Fruit fly (Drosophila melanogaster): ENCODE results near the gene Daao2.

Gene Daao2

dm6 chr2L:6785583-6785982, 17.2 kb upstream of the Daao2 start:
- TF ChIP-seq Hr83 (GFP tag; optimal IDR thresholded peaks at IDR 0.05; ENCODE audit: poor library complexity, severe bottlenecking) (no peak), br (GFP tag; optimal IDR thresholded peaks at IDR 0.05) (no peak), h (GFP tag; optimal IDR thresholded peaks at IDR 0.05) (no peak), foxo (GFP tag; optimal IDR thresholded peaks at IDR 0.05) (no peak), Dfd (GFP tag; optimal IDR thresholded peaks at IDR 0.05) (no peak), Vsx2 (GFP tag; optimal IDR thresholded peaks at IDR 0.05; ENCODE audit: partially characterized antibody) (no peak), usp (GFP tag; optimal IDR thresholded peaks at IDR 0.05) (no peak), CG9705 (GFP tag; optimal IDR thresholded peaks at IDR 0.05) (no peak), Hnf4 (GFP tag; optimal IDR thresholded peaks at IDR 0.05) (no peak), brk (GFP tag; optimal IDR thresholded peaks at IDR 0.05) (no peak), dsf (GFP tag; optimal IDR thresholded peaks at IDR 0.05; ENCODE audit: borderline replicate concordance) (no peak), jim (GFP tag; optimal IDR thresholded peaks at IDR 0.05) (no peak), sv (GFP tag; optimal IDR thresholded peaks at IDR 0.05) (no peak)

dm6 chr2L:6786674-6787028, 16.2 kb upstream of the Daao2 start, which contains the start of gene nrv1:
Gene nrv1 (minus strand): TSS chr2L:6786861.
- TF ChIP-seq dl (GFP tag; optimal IDR thresholded peaks at IDR 0.05; ENCODE audit: insufficient read depth in 1 of 2, partially characterized antibody in 2 of 2), result peak; percentile 93 to 94
- TF ChIP-seq CrebA (GFP tag; optimal IDR thresholded peaks at IDR 0.05; ENCODE audit: borderline replicate concordance), result peak; percentile 38
- no peak for TF ChIP-seq brk (GFP tag; optimal IDR thresholded peaks at IDR 0.05)
- no peak for TF ChIP-seq CG9705 (GFP tag; optimal IDR thresholded peaks at IDR 0.05)
- TF ChIP-seq CG32264 (GFP tag; optimal IDR thresholded peaks at IDR 0.05), result no peak
- no peak for TF ChIP-seq foxo (GFP tag; optimal IDR thresholded peaks at IDR 0.05)
- TF ChIP-seq usp (GFP tag; optimal IDR thresholded peaks at IDR 0.05), result no peak
- TF ChIP-seq Dif (GFP tag; optimal IDR thresholded peaks at IDR 0.05; ENCODE audit: partially characterized antibody), result peak; percentile 95
- TF ChIP-seq h (GFP tag; optimal IDR thresholded peaks at IDR 0.05), result no peak
- TF ChIP-seq Sp1 (GFP tag; optimal IDR thresholded peaks at IDR 0.05), result no peak
- TF ChIP-seq Vsx2 (GFP tag; optimal IDR thresholded peaks at IDR 0.05; ENCODE audit: partially characterized antibody), result peak; percentile 76
- peak; percentile 93 for TF ChIP-seq Hr83 (GFP tag; optimal IDR thresholded peaks at IDR 0.05; ENCODE audit: poor library complexity, severe bottlenecking)
- TF ChIP-seq dmrt93B (GFP tag; optimal IDR thresholded peaks at IDR 0.05), result no peak
- no peak for TF ChIP-seq N (GFP tag; optimal IDR thresholded peaks at IDR 0.05)
- TF ChIP-seq Myc (optimal IDR thresholded peaks at IDR 0.05), result no peak
- no peak for TF ChIP-seq Hr78 (GFP tag; optimal IDR thresholded peaks at IDR 0.05)

dm6 chr2L:6787029-6787972, 15.5 kb upstream of the Daao2 start:
- peak; percentile 76 for TF ChIP-seq jim (GFP tag; optimal IDR thresholded peaks at IDR 0.05)
- peak; percentile 82 for TF ChIP-seq Hnf4 (GFP tag; optimal IDR thresholded peaks at IDR 0.05)
- peak; percentile 73 for TF ChIP-seq CG32264 (GFP tag; optimal IDR thresholded peaks at IDR 0.05)
- TF ChIP-seq Dfd (GFP tag; optimal IDR thresholded peaks at IDR 0.05), result no peak
- peak; percentile 88 to 91 for TF ChIP-seq dl (GFP tag; optimal IDR thresholded peaks at IDR 0.05; ENCODE audit: insufficient read depth in 1 of 2, partially characterized antibody in 2 of 2)
- peak; percentile 1 for TF ChIP-seq Mio (GFP tag; optimal IDR thresholded peaks at IDR 0.05)
- TF ChIP-seq sage (GFP tag; optimal IDR thresholded peaks at IDR 0.05), result no peak
- peak; percentile 95 for TF ChIP-seq woc (GFP tag; optimal IDR thresholded peaks at IDR 0.05)
- TF ChIP-seq pan (optimal IDR thresholded peaks at IDR 0.05), result no peak
- TF ChIP-seq GATAd (GFP tag; optimal IDR thresholded peaks at IDR 0.05), result peak; percentile 56
- peak; percentile 92 for TF ChIP-seq fru (GFP tag; optimal IDR thresholded peaks at IDR 0.05)
- peak; percentile 95 for TF ChIP-seq Sp1 (GFP tag; optimal IDR thresholded peaks at IDR 0.05)
- no peak for TF ChIP-seq Myc (optimal IDR thresholded peaks at IDR 0.05)
- TF ChIP-seq CG9705 (GFP tag; optimal IDR thresholded peaks at IDR 0.05), result peak; percentile 89
- TF ChIP-seq Abd-B (GFP tag; optimal IDR thresholded peaks at IDR 0.05), result no peak
- peak; percentile 94 for TF ChIP-seq ey (GFP tag; optimal IDR thresholded peaks at IDR 0.05)
- TF ChIP-seq dmrt93B (GFP tag; optimal IDR thresholded peaks at IDR 0.05), result peak; percentile 93
- TF ChIP-seq Vsx2 (GFP tag; optimal IDR thresholded peaks at IDR 0.05; ENCODE audit: partially characterized antibody), result peak; percentile 92
- peak; percentile 42 for TF ChIP-seq CrebA (GFP tag; optimal IDR thresholded peaks at IDR 0.05; ENCODE audit: borderline replicate concordance)
- peak; percentile 78 for TF ChIP-seq Jra (GFP tag; optimal IDR thresholded peaks at IDR 0.05)
- peak; percentile 50 to 92 for TF ChIP-seq foxo (GFP tag; optimal IDR thresholded peaks at IDR 0.05)
- TF ChIP-seq Dif (GFP tag; optimal IDR thresholded peaks at IDR 0.05; ENCODE audit: partially characterized antibody), result peak; percentile 91
- TF ChIP-seq Rel (GFP tag; optimal IDR thresholded peaks at IDR 0.05), result no peak
- TF ChIP-seq Rel (tag; optimal IDR thresholded peaks at IDR 0.05), result peak; percentile 89
- peak; percentile 67 for TF ChIP-seq Hr83 (GFP tag; optimal IDR thresholded peaks at IDR 0.05; ENCODE audit: poor library complexity, severe bottlenecking)
- peak; percentile 94 for TF ChIP-seq HLH106 (tag; optimal IDR thresholded peaks at IDR 0.05)
- TF ChIP-seq h (GFP tag; optimal IDR thresholded peaks at IDR 0.05), result peak; percentile 91
- no peak for TF ChIP-seq usp (GFP tag; optimal IDR thresholded peaks at IDR 0.05)
- peak; percentile 69 for TF ChIP-seq brk (GFP tag; optimal IDR thresholded peaks at IDR 0.05)
- peak; percentile 89 for TF ChIP-seq rgr (GFP tag; optimal IDR thresholded peaks at IDR 0.05)
- peak; percentile 95 for TF ChIP-seq sv (GFP tag; optimal IDR thresholded peaks at IDR 0.05)
- TF ChIP-seq lola (GFP tag; optimal IDR thresholded peaks at IDR 0.05), result no peak
- peak; percentile 92 for TF ChIP-seq br (GFP tag; optimal IDR thresholded peaks at IDR 0.05)
- TF ChIP-seq OdsH (GFP tag; optimal IDR thresholded peaks at IDR 0.05), result peak; percentile 91
- peak; percentile 63 for TF ChIP-seq dsf (GFP tag; optimal IDR thresholded peaks at IDR 0.05; ENCODE audit: borderline replicate concordance)
- no peak for TF ChIP-seq Hr78 (GFP tag; optimal IDR thresholded peaks at IDR 0.05)
- peak; percentile 89 for TF ChIP-seq tai (GFP tag; optimal IDR thresholded peaks at IDR 0.05)
- peak; percentile 70 for TF ChIP-seq N (GFP tag; optimal IDR thresholded peaks at IDR 0.05)
- TF ChIP-seq psq (GFP tag; optimal IDR thresholded peaks at IDR 0.05), result peak; percentile 89

Measured in whole organism, wandering third instar larva.